Fruit fly (Drosophila melanogaster) whole organism, wandering third instar larva: Measurements from ENCODE around the gene Rbp.

Source experiments
- Abd-B ChIP-seq: fragments of >200 bp; optimal IDR thresholded peaks from 2 replicates; lab custom pipeline; 2017; ENCODE audit warnings: missing biosample characterization, missing genetic modification characterization
- CrebA ChIP-seq: fragments of 200-800 bp; sonication (Bioruptor generic); optimal IDR thresholded peaks from 2 replicates; lab custom pipeline; 2016; ENCODE audit warnings: missing biosample characterization, mild to moderate bottlenecking, missing genetic modification characterization, borderline replicate concordance
- Dfd ChIP-seq: fragments of >200 bp; optimal IDR thresholded peaks from 2 replicates; lab custom pipeline; 2017; ENCODE audit warnings: missing biosample characterization, missing genetic modification characterization
- Dif ChIP-seq: fragments of 200-275, 200-300 bp; sonication (Bioruptor generic); optimal IDR thresholded peaks from 2 replicates; lab custom pipeline; 2018; ENCODE audit warnings: missing biosample characterization, missing genetic modification characterization; ENCODE audit not compliant: partially characterized antibody
- GATAd ChIP-seq: sonication (Bioruptor generic); optimal IDR thresholded peaks from 2 replicates; lab custom pipeline; 2016; ENCODE audit warnings: missing biosample characterization, missing genetic modification characterization
- HLH106 ChIP-seq: fragments of 200-800 bp; optimal IDR thresholded peaks from 3 replicates; lab custom pipeline; 2019; ENCODE audit warnings: missing biosample characterization, mild to moderate bottlenecking, missing genetic modification characterization, moderate library complexity
- Hnf4 ChIP-seq: fragments of 200-800 bp; sonication (Bioruptor generic); optimal IDR thresholded peaks from 2 replicates; lab custom pipeline; 2016; ENCODE audit warnings: missing biosample characterization, mild to moderate bottlenecking, missing genetic modification characterization
- Hr78 ChIP-seq: fragments of >200 bp; optimal IDR thresholded peaks from 2 replicates; lab custom pipeline; 2017; ENCODE audit warnings: missing biosample characterization, missing genetic modification characterization
- Hr83 ChIP-seq: fragments of 200-300 bp; sonication (Bioruptor generic); optimal IDR thresholded peaks from 2 replicates; lab custom pipeline; 2016; ENCODE audit warnings: missing biosample characterization, mild to moderate bottlenecking, missing genetic modification characterization, moderate library complexity; ENCODE audit not compliant: poor library complexity, severe bottlenecking
- Mio ChIP-seq: sonication (Bioruptor generic); optimal IDR thresholded peaks from 2 replicates; lab custom pipeline; 2016; ENCODE audit warnings: missing biosample characterization, missing genetic modification characterization
- Myc ChIP-seq: fragments of >200 bp; optimal IDR thresholded peaks from 2 replicates; lab custom pipeline; 2017
- OdsH ChIP-seq: fragments of 200-800 bp; sonication (Bioruptor generic); optimal IDR thresholded peaks from 2 replicates; lab custom pipeline; 2016; ENCODE audit warnings: missing biosample characterization, mild to moderate bottlenecking, missing genetic modification characterization
- Rel ChIP-seq, 2 experiments: fragments of 200-800 bp; sonication (Bioruptor generic) in 1 of 2; optimal IDR thresholded peaks; 2 replicates in 1 of 2; 3 replicates in 1 of 2; lab custom pipeline; 2016 to 2019; ENCODE audit warnings: mild to moderate bottlenecking in 2 of 2, missing biosample characterization in 2 of 2, missing genetic modification characterization in 2 of 2, moderate library complexity in 1 of 2
- Sp1 ChIP-seq: fragments of 200-800 bp; sonication (Bioruptor generic); optimal IDR thresholded peaks from 3 replicates; lab custom pipeline; 2019; ENCODE audit warnings: missing biosample characterization, mild to moderate bottlenecking, missing genetic modification characterization, moderate library complexity
- Vsx2 ChIP-seq: fragments of 200-300, 225-300 bp; sonication (Bioruptor generic); optimal IDR thresholded peaks from 2 replicates; lab custom pipeline; 2018; ENCODE audit warnings: missing biosample characterization, missing genetic modification characterization; ENCODE audit not compliant: partially characterized antibody
- br ChIP-seq: fragments of 200-800 bp; sonication (Bioruptor generic); optimal IDR thresholded peaks from 2 replicates; lab custom pipeline; 2016; ENCODE audit warnings: missing biosample characterization, missing genetic modification characterization
- dl ChIP-seq, 2 experiments: fragments of 175-275, 200-275 bp in 1 of 2; fragments of 200-275 bp in 1 of 2; sonication (Bioruptor generic); optimal IDR thresholded peaks; lab custom pipeline; 2018; ENCODE audit warnings: mild to moderate bottlenecking in 2 of 2, missing biosample characterization in 2 of 2, missing genetic modification characterization in 2 of 2, moderate library complexity in 2 of 2; ENCODE audit not compliant: partially characterized antibody in 2 of 2, insufficient read depth in 1 of 2
- dmrt93B ChIP-seq: fragments of 200-800 bp; sonication (Bioruptor generic); optimal IDR thresholded peaks from 2 replicates; lab custom pipeline; 2018; ENCODE audit warnings: missing biosample characterization, mild to moderate bottlenecking, missing genetic modification characterization
- dsf ChIP-seq: sonication (Bioruptor generic); optimal IDR thresholded peaks from 2 replicates; lab custom pipeline; 2016; ENCODE audit warnings: missing biosample characterization, missing genetic modification characterization, borderline replicate concordance
- ey ChIP-seq: fragments of 200-800 bp; sonication (Bioruptor generic); optimal IDR thresholded peaks from 2 replicates; lab custom pipeline; 2016; ENCODE audit warnings: missing biosample characterization, missing genetic modification characterization
- fru ChIP-seq: fragments of 200-800 bp; sonication (Bioruptor generic); optimal IDR thresholded peaks from 3 replicates; lab custom pipeline; 2016; ENCODE audit warnings: missing biosample characterization, mild to moderate bottlenecking, missing genetic modification characterization
- h ChIP-seq: fragments of 200-800 bp; sonication (Bioruptor generic); optimal IDR thresholded peaks from 3 replicates; lab custom pipeline; 2016; ENCODE audit warnings: missing biosample characterization, mild to moderate bottlenecking, missing genetic modification characterization
- jim ChIP-seq: fragments of 175-275, 200-325 bp; sonication (Bioruptor generic); optimal IDR thresholded peaks from 2 replicates; lab custom pipeline; 2016; ENCODE audit warnings: missing biosample characterization, mild to moderate bottlenecking, missing genetic modification characterization
- pan ChIP-seq: fragments of >200 bp; optimal IDR thresholded peaks from 2 replicates; lab custom pipeline; 2017
- psq ChIP-seq: fragments of 200-800 bp; sonication (Bioruptor generic); optimal IDR thresholded peaks from 3 replicates; lab custom pipeline; 2017; ENCODE audit warnings: missing biosample characterization, mild to moderate bottlenecking, missing genetic modification characterization, moderate library complexity
- sage ChIP-seq: fragments of 200-800 bp; sonication (Bioruptor generic); optimal IDR thresholded peaks from 2 replicates; lab custom pipeline; 2016; ENCODE audit warnings: missing biosample characterization, mild to moderate bottlenecking, missing genetic modification characterization
- sv ChIP-seq: fragments of 200-800 bp; sonication (Bioruptor generic); optimal IDR thresholded peaks from 3 replicates; lab custom pipeline; 2016; ENCODE audit warnings: missing biosample characterization, missing genetic modification characterization
- tai ChIP-seq: sonication (Bioruptor generic); optimal IDR thresholded peaks from 2 replicates; lab custom pipeline; 2016; ENCODE audit warnings: missing biosample characterization, missing genetic modification characterization

The Rbp gene

dm6 chr3R:15436799-15437198 lies 62.4 kb downstream of the Rbp start:
- no peak for TF ChIP-seq Hr78

DNA sequence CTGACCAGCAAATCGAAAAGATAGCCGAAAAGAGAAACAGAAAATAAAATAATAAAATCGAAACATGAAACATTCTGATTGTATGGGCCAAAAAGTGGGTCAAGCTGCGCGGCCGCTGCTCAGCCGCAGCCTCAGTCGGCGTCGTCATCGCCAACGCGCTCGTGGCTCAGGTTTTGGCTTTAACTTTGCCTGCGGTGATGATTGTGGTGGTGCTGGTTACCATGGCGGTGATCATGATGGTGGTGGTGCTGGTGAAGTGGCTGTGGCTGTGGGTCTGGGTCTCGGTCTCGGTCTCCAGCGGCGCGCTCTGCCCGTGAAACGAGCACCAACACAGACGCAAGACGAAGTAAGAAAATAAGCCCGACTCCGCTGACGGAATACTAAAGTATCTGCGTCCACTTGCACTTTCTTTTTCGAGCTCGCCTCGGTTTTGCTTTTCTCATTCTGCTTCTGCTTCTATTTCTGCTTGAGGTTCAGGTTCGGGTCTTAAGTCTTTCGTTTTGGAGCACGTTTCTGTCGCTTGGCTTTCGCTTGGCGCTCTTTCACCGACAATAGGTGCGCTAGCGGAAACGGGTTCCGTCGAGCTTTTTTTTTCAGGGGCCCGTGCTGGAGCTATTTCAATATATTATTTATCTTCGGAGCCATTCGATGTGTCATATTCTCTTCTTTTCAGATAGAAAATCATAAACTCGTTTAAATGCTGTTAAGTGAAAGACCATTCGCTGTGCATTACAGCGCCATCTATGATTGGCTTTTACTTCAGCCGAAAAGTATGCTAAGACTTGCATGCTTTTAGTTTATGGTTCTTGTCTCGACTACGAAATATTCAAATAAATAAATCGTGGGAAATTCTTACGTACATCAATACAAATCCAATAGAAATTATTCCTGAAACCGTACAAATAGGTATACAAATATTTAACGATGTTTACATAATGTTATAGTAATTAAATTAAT lies 63.3 kb downstream of the Rbp start:
- no peak for TF ChIP-seq sage (GFP tag; lab: Kevin White, UChicago)
- peak; percentile 58 for TF ChIP-seq Myc (lab: Kevin White, UChicago)
- peak; percentile 23 for TF ChIP-seq psq
- TF ChIP-seq fru (GFP tag; lab: Kevin White, UChicago), result peak; percentile 31

DNA sequence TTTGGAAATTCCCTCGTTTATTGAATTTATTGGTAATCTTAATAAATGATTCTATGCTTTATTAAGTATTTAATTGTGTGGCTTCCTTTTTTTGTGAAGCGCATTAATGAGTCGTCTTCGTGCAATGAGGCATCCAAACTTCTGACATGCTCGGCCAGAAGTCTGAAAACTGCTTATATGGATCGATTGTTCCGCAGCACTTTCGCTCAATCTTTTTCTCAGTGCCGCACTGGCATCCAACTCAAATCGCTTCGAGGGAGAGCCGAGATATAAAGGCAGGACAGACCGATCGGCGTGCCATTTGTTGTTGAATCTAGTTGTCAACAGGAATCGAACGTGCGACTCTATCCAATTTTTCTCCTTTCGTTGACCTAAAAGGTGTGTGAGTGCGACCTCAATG lies 65.2 kb downstream of the Rbp start, which contains the start of gene Act88F:
Gene Act88F (plus strand): TSS at position 301 of the 400 bp plus-strand sequence.
- TF ChIP-seq OdsH (GFP tag; lab: Kevin White, UChicago) (no peak), HLH106 (tag; lab: Kevin White, UChicago) (no peak), dl (GFP tag; optimal IDR thresholded peaks at IDR 0.05; lab: Kevin White, UChicago; ENCODE audit: insufficient read depth in 1 of 2, partially characterized antibody in 2 of 2) (no peak), Vsx2 (no peak), Hr78 (no peak), Dfd (no peak), h (no peak), Mio (GFP tag; lab: Kevin White, UChicago) (no peak), pan (lab: Kevin White, UChicago) (no peak), sv (GFP tag; lab: Kevin White, UChicago) (no peak), ey (no peak), Rel (GFP tag; optimal IDR thresholded peaks at IDR 0.05; lab: Kevin White, UChicago) (no peak), Rel (tag; optimal IDR thresholded peaks at IDR 0.05; lab: Kevin White, UChicago) (no peak), fru (GFP tag; lab: Kevin White, UChicago) (no peak), dsf (GFP tag; lab: Kevin White, UChicago) (no peak), Hr83 (GFP tag; lab: Kevin White, UChicago) (no peak), jim (GFP tag; lab: Kevin White, UChicago) (no peak), Dif (GFP tag; lab: Kevin White, UChicago) (no peak), Sp1 (GFP tag; lab: Kevin White, UChicago) (no peak)
- TF ChIP-seq, all 38 proteins: peak for 0

DNA sequence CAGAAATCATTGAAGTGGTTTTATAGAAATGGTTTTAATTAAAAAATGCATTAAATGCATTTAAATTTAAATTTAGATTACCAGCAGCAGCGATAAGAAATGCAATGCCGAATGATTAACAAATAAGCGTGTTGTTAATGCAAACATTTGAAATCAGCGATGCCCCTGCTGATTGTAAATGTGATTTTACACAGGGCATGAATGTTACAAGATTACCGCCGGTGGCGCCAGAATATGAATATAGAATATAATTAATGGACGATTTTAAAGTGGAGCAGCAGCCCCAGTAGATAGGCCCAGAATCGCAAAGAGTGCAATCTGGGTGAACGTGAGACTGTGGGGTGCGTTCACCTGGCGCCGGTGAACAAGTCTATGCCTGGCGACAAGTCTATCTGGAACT lies 71.7 kb downstream of the Rbp start:
- TF ChIP-seq Rel (GFP tag; optimal IDR thresholded peaks at IDR 0.05; lab: Kevin White, UChicago), result no peak
- peak; percentile 53 for TF ChIP-seq Rel (tag; optimal IDR thresholded peaks at IDR 0.05; lab: Kevin White, UChicago)
- TF ChIP-seq br (GFP tag; lab: Kevin White, UChicago), result no peak

- TF ChIP-seq Dif (GFP tag; lab: Kevin White, UChicago), result no peak
- TF ChIP-seq psq, result no peak
- TF ChIP-seq GATAd (GFP tag; lab: Kevin White, UChicago), result no peak
- TF ChIP-seq Abd-B (GFP tag; lab: Kevin White, UChicago), result no peak
- no peak for TF ChIP-seq Hnf4 (GFP tag; lab: Kevin White, UChicago)
- no peak for TF ChIP-seq dsf (GFP tag; lab: Kevin White, UChicago)
- TF ChIP-seq CrebA (GFP tag; lab: Kevin White, UChicago), result no peak
- no peak for TF ChIP-seq sage (GFP tag; lab: Kevin White, UChicago)
- TF ChIP-seq Rel (GFP tag; optimal IDR thresholded peaks at IDR 0.05; lab: Kevin White, UChicago), result no peak
- no peak for TF ChIP-seq Rel (tag; optimal IDR thresholded peaks at IDR 0.05; lab: Kevin White, UChicago)
- no peak for TF ChIP-seq pan (lab: Kevin White, UChicago)
- TF ChIP-seq dmrt93B (GFP tag; lab: Kevin White, UChicago), result no peak
- no peak for TF ChIP-seq tai (GFP tag; lab: Kevin White, UChicago)
- no peak for TF ChIP-seq jim (GFP tag; lab: Kevin White, UChicago)
- no peak for TF ChIP-seq Vsx2
Observed at dm6 chr3R:15447791-15448190, 73.4 kb downstream of the Rbp start.
